Worm (Caenorhabditis elegans) whole organism, L1 larva: ENCODE data around the gene T02E9.6.

ENCODE experiments used
- C04F5.9 ChIP-seq: sonication (generic microtip); optimal IDR thresholded peaks from 2 replicates; lab custom pipeline; 2016; ENCODE audit warnings: missing genetic modification characterization, missing compliant biosample characterization
- Y116A8C.19 ChIP-seq: sonication (generic microtip); optimal IDR thresholded peaks from 2 replicates; lab custom pipeline; 2016; ENCODE audit warnings: missing compliant biosample characterization, missing genetic modification characterization, borderline replicate concordance
- aha-1 ChIP-seq: fragments of 150-350 bp; optimal IDR thresholded peaks from 2 replicates; lab custom pipeline; 2014; ENCODE audit warnings: missing biosample characterization, missing genetic modification characterization
- aly-2 ChIP-seq: fragments of 150-350 bp; optimal IDR thresholded peaks from 2 replicates; lab custom pipeline; 2014; ENCODE audit warnings: missing biosample characterization, missing genetic modification characterization
- blmp-1 ChIP-seq: fragments of 150-350 bp; optimal IDR thresholded peaks from 2 replicates; lab custom pipeline; 2014; ENCODE audit warnings: missing biosample characterization, missing genetic modification characterization
- ceh-63 ChIP-seq: fragments of 200-800 bp; sonication (Bioruptor generic); optimal IDR thresholded peaks from 2 replicates; lab custom pipeline; 2018; ENCODE audit warnings: mild to moderate bottlenecking, missing genetic modification characterization, missing compliant biosample characterization
- ceh-8 ChIP-seq: fragments of 200-800 bp; sonication (Bioruptor generic); optimal IDR thresholded peaks from 2 replicates; lab custom pipeline; 2018; ENCODE audit warnings: mild to moderate bottlenecking, missing genetic modification characterization, moderate library complexity, missing compliant biosample characterization
- ceh-88 ChIP-seq: fragments of 200-800 bp; sonication (Bioruptor generic); IDR thresholded peaks from 2 replicates; pipeline ENCODE4 v1.3.6; 2022; ENCODE audit warnings: missing genetic modification characterization, missing compliant biosample characterization
- ces-1 ChIP-seq: fragments of 150-350 bp; optimal IDR thresholded peaks from 2 replicates; lab custom pipeline; 2014; ENCODE audit warnings: missing biosample characterization, missing genetic modification reagents, missing genetic modification characterization
- dsc-1 ChIP-seq: sonication (generic microtip); optimal IDR thresholded peaks from 2 replicates; lab custom pipeline; 2016; ENCODE audit warnings: mild to moderate bottlenecking, missing genetic modification characterization, missing compliant biosample characterization
- efl-3 ChIP-seq: fragments of 200-800 bp; sonication (Bioruptor generic); optimal IDR thresholded peaks from 2 replicates; lab custom pipeline; 2018; ENCODE audit warnings: mild to moderate bottlenecking, missing genetic modification characterization, missing compliant biosample characterization
- egl-13 ChIP-seq: sonication (generic microtip); optimal IDR thresholded peaks from 2 replicates; lab custom pipeline; 2016; ENCODE audit warnings: missing genotype, missing genetic modification reagents, missing genetic modification characterization, missing compliant biosample characterization
- elt-2 ChIP-seq: sonication (generic microtip); optimal IDR thresholded peaks from 2 replicates; lab custom pipeline; 2016; ENCODE audit warnings: missing genetic modification characterization, mild to moderate bottlenecking, inconsistent platforms, missing compliant biosample characterization, missing genetic modification reagents
- ets-5 ChIP-seq: fragments of 200-800 bp; sonication (Bioruptor generic); IDR thresholded peaks from 2 replicates; pipeline ENCODE4 v1.3.6; 2022; ENCODE audit warnings: missing genetic modification characterization, missing compliant biosample characterization
- fkh-10 ChIP-seq: sonication (generic microtip); optimal IDR thresholded peaks from 2 replicates; lab custom pipeline; 2017; ENCODE audit warnings: missing biosample characterization, missing genetic modification reagents, missing genetic modification characterization
- fkh-4 ChIP-seq: sonication (generic microtip); optimal IDR thresholded peaks from 2 replicates; lab custom pipeline; 2016; ENCODE audit warnings: missing compliant biosample characterization, missing genetic modification characterization, borderline replicate concordance
- grh-1 ChIP-seq: fragments of 200-800 bp; sonication (Bioruptor generic); IDR thresholded peaks from 2 replicates; pipeline ENCODE4 v1.3.6; 2022; ENCODE audit warnings: missing genetic modification reagents, missing genetic modification characterization, missing compliant biosample characterization
- hlh-4 ChIP-seq: sonication (generic microtip); optimal IDR thresholded peaks from 2 replicates; lab custom pipeline; 2016; ENCODE audit warnings: mild to moderate bottlenecking, missing genetic modification characterization, missing compliant biosample characterization
- lin-14 ChIP-seq: fragments of 200-800 bp; sonication (Bioruptor generic); optimal IDR thresholded peaks from 2 replicates; lab custom pipeline; 2018; ENCODE audit warnings: mild to moderate bottlenecking, missing genetic modification characterization, moderate library complexity, missing compliant biosample characterization
- lin-15B ChIP-seq: fragments of 150-350 bp; sonication (generic microtip); optimal IDR thresholded peaks from 3 replicates; lab custom pipeline; 2014; ENCODE audit warnings: missing biosample characterization, missing genetic modification characterization
- lin-35 ChIP-seq, 2 experiments: fragments of 150-350 bp; optimal IDR thresholded peaks; 2 replicates each; lab custom pipeline; 2014; ENCODE audit warnings: missing biosample characterization in 2 of 2, missing genetic modification characterization in 2 of 2, missing genetic modification reagents in 2 of 2
- lir-3 ChIP-seq: sonication (generic microtip); optimal IDR thresholded peaks from 2 replicates; lab custom pipeline; 2016; ENCODE audit warnings: mild to moderate bottlenecking, missing genetic modification characterization, moderate library complexity, missing compliant biosample characterization; ENCODE audit not compliant: poor library complexity
- lsy-2 ChIP-seq, 2 experiments: fragments of 150-350 bp; optimal IDR thresholded peaks; 2 replicates each; lab custom pipeline; 2014; ENCODE audit warnings: missing biosample characterization in 2 of 2, missing genetic modification characterization in 2 of 2
- mab-9 ChIP-seq: fragments of 200-800 bp; sonication (Bioruptor generic); IDR thresholded peaks from 2 replicates; pipeline ENCODE4 v1.3.6; 2022; ENCODE audit warnings: missing genetic modification reagents, missing genetic modification characterization, missing compliant biosample characterization
- mdl-1 ChIP-seq, 2 experiments: fragments of 150-350 bp; optimal IDR thresholded peaks; 2 replicates each; lab custom pipeline; 2014 to 2017; ENCODE audit warnings: missing biosample characterization in 2 of 2, missing genetic modification characterization in 2 of 2, inconsistent platforms in 1 of 2
- mep-1 ChIP-seq: fragments of 150-350 bp; optimal IDR thresholded peaks from 2 replicates; lab custom pipeline; 2014; ENCODE audit warnings: missing biosample characterization, missing genetic modification characterization
- nhr-12 ChIP-seq: sonication (generic microtip); optimal IDR thresholded peaks from 2 replicates; lab custom pipeline; 2017; ENCODE audit warnings: missing biosample characterization, missing genetic modification characterization
- nhr-19 ChIP-seq: fragments of 200-800 bp; sonication (Bioruptor generic); conservative IDR thresholded peaks from 2 replicates; pipeline ENCODE4 v1.3.6; 2022; ENCODE audit warnings: missing genetic modification characterization, missing compliant biosample characterization
- nhr-237 ChIP-seq: fragments of 150-350 bp; optimal IDR thresholded peaks from 2 replicates; lab custom pipeline; 2014; ENCODE audit warnings: missing biosample characterization, missing genetic modification characterization
- nhr-28 ChIP-seq: fragments of 150-350 bp; optimal IDR thresholded peaks from 2 replicates; lab custom pipeline; 2014; ENCODE audit warnings: missing biosample characterization, missing genetic modification characterization
- nhr-47 ChIP-seq: sonication (generic microtip); optimal IDR thresholded peaks from 2 replicates; lab custom pipeline; 2016; ENCODE audit warnings: mild to moderate bottlenecking, missing genetic modification characterization, moderate library complexity, missing compliant biosample characterization
- nhr-90 ChIP-seq: sonication (generic microtip); optimal IDR thresholded peaks from 2 replicates; lab custom pipeline; 2016; ENCODE audit warnings: mild to moderate bottlenecking, missing genetic modification characterization, missing compliant biosample characterization; ENCODE audit not compliant: poor library complexity
- pqm-1 ChIP-seq: sonication (generic microtip); optimal IDR thresholded peaks from 3 replicates; lab custom pipeline; 2017; ENCODE audit warnings: missing biosample characterization, missing genetic modification characterization
- sox-4 ChIP-seq: sonication (generic microtip); optimal IDR thresholded peaks from 2 replicates; lab custom pipeline; 2016; ENCODE audit warnings: missing genetic modification characterization, missing compliant biosample characterization
- swsn-7 ChIP-seq: sonication (generic microtip); optimal IDR thresholded peaks from 2 replicates; lab custom pipeline; 2016; ENCODE audit warnings: missing genetic modification characterization, missing compliant biosample characterization
- unc-30 ChIP-seq: sonication (generic microtip); optimal IDR thresholded peaks from 2 replicates; lab custom pipeline; 2017; ENCODE audit warnings: missing biosample characterization, missing genetic modification characterization
- unc-62 ChIP-seq: fragments of 150-350 bp; optimal IDR thresholded peaks from 2 replicates; lab custom pipeline; 2014; ENCODE audit warnings: missing biosample characterization, missing genetic modification reagents, missing genetic modification characterization
- unc-98 ChIP-seq: fragments of 200-800 bp; sonication (Bioruptor generic); IDR thresholded peaks from 2 replicates; pipeline ENCODE4 v1.3.6; 2022; ENCODE audit warnings: missing genetic modification characterization, missing compliant biosample characterization

The T02E9.6 gene

DNA sequence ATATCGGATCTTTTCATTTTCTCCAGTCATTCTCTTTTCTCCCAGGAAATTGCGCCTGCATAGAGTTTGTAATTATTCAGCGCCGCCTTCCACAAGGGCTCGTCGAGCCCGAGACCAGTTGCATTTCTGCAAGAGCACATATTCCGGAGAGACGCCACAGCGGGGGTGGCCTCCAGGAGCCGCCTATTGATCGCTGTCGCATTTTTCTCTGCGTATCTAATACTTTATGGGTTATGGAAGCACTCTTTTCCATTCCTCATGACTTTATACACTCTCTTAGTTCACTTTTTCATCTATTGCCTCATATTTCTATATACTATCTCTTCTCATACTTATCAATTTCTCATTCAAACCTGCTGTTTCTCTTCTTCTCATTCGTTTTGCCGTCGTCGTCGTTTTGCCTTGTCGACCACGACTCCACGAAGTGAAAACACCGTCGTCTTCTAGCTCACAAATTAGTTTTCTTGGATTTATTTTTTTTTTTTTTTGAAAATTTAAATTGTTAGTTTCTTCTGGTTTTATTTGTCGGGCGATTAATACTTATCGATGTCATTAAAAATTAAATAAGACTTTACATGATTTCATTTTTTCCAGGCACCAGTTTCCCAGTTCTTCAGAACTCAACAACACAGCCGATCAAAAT, 41.2 kb upstream of the T02E9.6 start, which contains the start of gene cnb-1 (continued):
- no peak for TF ChIP-seq Y116A8C.19 (tag; lab: Kevin White, UChicago)
- no peak for TF ChIP-seq hlh-4 (tag; lab: Kevin White, UChicago)
- no peak for TF ChIP-seq pqm-1 (tag; lab: Kevin White, UChicago)
- TF ChIP-seq grh-1 = no peak
- TF ChIP-seq nhr-47 = peak; percentile 80
- peak; percentile 83 for TF ChIP-seq swsn-7 (tag; lab: Kevin White, UChicago)

DNA sequence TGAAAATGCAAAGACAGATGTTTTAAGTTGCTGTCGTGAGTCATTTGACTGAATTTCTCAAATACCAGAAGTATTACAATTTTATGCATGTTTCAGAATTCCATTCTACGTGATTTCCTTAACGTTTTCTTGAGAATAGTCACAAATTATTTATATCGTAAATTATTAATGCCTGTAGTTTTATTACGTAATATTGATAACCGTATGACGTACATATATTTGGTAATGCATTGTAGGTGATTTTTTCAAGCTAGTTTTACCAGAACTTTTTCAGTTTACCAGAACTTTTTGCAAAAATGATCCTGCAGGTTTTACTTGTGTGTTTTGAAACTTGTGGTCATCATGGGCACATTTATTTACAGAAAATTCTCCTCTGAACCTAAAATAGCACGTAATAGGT, 39.8 kb upstream of the T02E9.6 start:
- TF ChIP-seq aly-2 (tag; lab: Kevin White, UChicago) (no peak), dsc-1 (peak; percentile 12), swsn-7 (tag; lab: Kevin White, UChicago) (no peak), nhr-28 (no peak), lir-3 (tag; lab: Kevin White, UChicago) (no peak), fkh-10 (GFP tag; lab: Kevin White, UChicago) (no peak), ceh-63 (GFP tag; lab: Kevin White, UChicago) (no peak)

DNA sequence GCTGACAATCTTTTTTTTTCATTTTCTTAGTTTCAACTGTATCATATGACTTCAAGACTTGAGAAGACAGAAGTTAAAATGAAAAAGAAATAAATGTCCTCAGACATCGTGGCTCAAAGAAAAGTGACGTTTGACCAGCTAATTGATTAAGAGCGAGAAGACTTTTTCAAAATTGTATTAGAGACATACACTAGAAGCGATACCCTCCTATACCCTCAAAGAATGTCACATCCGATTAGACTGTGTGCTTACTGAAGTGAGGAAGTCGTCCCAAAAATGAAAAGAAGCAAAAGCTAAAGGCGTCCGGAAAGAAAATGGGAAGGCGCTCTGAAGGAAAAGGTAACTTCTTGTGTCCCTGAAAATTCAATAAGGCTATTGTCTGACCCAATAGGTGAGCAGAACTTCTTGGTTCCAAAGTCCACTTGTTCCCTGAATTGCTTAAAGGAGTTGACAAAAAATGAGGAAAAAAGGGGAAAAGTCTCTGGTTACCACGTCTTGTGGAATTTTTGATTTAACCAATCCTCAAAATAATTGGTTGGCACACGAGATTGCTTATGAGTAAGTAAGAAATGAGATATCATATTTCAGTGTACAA, 38.3 kb upstream of the T02E9.6 start:
- TF ChIP-seq lin-14 (GFP tag; lab: Kevin White, UChicago) (peak; percentile 19), egl-13 (tag; lab: Kevin White, UChicago) (peak; percentile 48), ets-5 (GFP tag; lab: Robert Waterston, UW) (no peak)
- TF ChIP-seq, all 84 proteins: peak for 2

DNA sequence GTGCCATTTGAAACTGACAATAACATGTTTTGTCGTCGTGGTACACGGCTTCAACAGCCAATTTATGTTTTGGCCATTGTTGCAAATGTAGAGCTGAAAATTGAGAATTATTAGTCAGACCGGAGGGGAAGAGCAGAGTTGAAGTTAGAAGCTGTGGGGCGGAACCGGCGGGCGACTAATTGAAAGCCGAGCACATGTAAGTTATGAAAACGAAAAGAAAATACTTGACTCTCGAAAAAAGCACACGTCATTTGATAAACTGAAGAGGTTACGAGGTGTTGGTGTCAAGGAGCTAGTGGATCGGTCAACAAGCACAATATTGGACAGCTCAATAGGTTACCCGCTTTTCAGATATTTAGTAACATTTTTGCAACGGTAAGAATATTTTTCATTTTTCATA, 32.0 kb upstream of the T02E9.6 start, which contains the start of gene dop-5:
TSS of gene dop-5 (minus strand) at position 101 of the 400 bp plus-strand sequence.
- TF ChIP-seq blmp-1 (tag; lab: Kevin White, UChicago) = no peak
- no peak for TF ChIP-seq unc-30 (tag; lab: Kevin White, UChicago)
- TF ChIP-seq hlh-4 (tag; lab: Kevin White, UChicago) = no peak
- TF ChIP-seq efl-3 (GFP tag; lab: Kevin White, UChicago) = no peak
- no peak for TF ChIP-seq lin-15B (tag; lab: Kevin White, UChicago)
- TF ChIP-seq mep-1 (tag; lab: Kevin White, UChicago) = no peak
- no peak for TF ChIP-seq lin-14 (GFP tag; lab: Kevin White, UChicago)
- no peak for TF ChIP-seq dsc-1
- TF ChIP-seq unc-98 (GFP tag; lab: Robert Waterston, UW) = no peak
- TF ChIP-seq ceh-8 (GFP tag; lab: Kevin White, UChicago) = no peak
- TF ChIP-seq C04F5.9 (tag; lab: Kevin White, UChicago) = no peak
- TF ChIP-seq nhr-12 (tag; lab: Kevin White, UChicago) = no peak
- TF ChIP-seq ceh-88 (GFP tag; lab: Robert Waterston, UW) = no peak
- no peak for TF ChIP-seq mdl-1 (tag; optimal IDR thresholded peaks at IDR 0.05; lab: Kevin White, UChicago)
- no peak for TF ChIP-seq ces-1 (GFP tag; lab: Kevin White, UChicago)

DNA sequence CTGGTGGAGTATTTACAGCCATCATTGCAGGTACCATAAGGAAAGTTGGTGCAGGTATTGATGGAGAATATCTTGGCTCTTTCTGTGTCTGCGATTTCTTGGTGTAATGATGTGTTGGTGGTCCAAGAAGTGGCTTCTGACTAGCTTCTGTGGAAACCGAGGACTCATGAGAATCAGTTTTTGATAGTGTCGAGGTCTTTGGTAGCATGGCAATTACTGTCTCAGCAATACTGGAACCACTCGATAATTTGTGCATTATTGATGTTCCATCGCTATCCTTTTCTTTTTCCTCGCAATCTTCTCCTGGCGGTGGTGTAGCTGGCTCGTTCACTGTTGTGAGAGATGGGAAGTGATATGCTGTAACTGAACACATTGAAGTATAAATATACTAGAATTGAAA, 29.5 kb upstream of the T02E9.6 start:
- TF ChIP-seq mdl-1 (tag; optimal IDR thresholded peaks at IDR 0.05; lab: Kevin White, UChicago) (no peak), nhr-237 (tag; lab: Kevin White, UChicago) (no peak), ets-5 (GFP tag; lab: Robert Waterston, UW) (no peak), mab-9 (GFP tag; lab: Robert Waterston, UW) (no peak), blmp-1 (tag; lab: Kevin White, UChicago) (no peak), lin-35 (GFP tag; optimal IDR thresholded peaks at IDR 0.05; lab: Kevin White, UChicago) (no peak), mep-1 (tag; lab: Kevin White, UChicago) (no peak), elt-2 (tag; lab: Kevin White, UChicago) (no peak), nhr-90 (no peak), lsy-2 (tag; optimal IDR thresholded peaks at IDR 0.05; lab: Kevin White, UChicago) (no peak), aha-1 (tag; lab: Kevin White, UChicago) (no peak), sox-4 (no peak), fkh-4 (tag; lab: Kevin White, UChicago) (no peak), dsc-1 (no peak), nhr-19 (no peak), unc-62 (GFP tag; lab: Kevin White, UChicago) (no peak)
